Fruit fly (Drosophila melanogaster) whole organism, pupa: Measurements from ENCODE around the gene beta-Spec.

Experiments
- CG10348 ChIP-seq: fragments of 200-800 bp; sonication (Bioruptor generic); IDR thresholded peaks from 2 replicates; pipeline ENCODE4 v1.3.6; 2022; ENCODE audit warnings: missing biosample characterization, missing genetic modification characterization
- CG13204 ChIP-seq: fragments of 200-800 bp; sonication (Bioruptor generic); optimal IDR thresholded peaks from 2 replicates; lab custom pipeline; 2018; ENCODE audit warnings: missing biosample characterization, mild to moderate bottlenecking, missing genetic modification characterization, moderate library complexity
- CG14655 ChIP-seq: fragments of 200-800 bp; sonication (Bioruptor generic); optimal IDR thresholded peaks from 3 replicates; lab custom pipeline; 2017; ENCODE audit warnings: mild to moderate bottlenecking, missing biosample characterization, missing genetic modification reagents, missing genetic modification characterization
- CG32121 ChIP-seq: fragments of 200-800 bp; sonication (Bioruptor generic); IDR thresholded peaks from 2 replicates; pipeline ENCODE4 v1.3.6; 2022; ENCODE audit warnings: missing biosample characterization, missing genetic modification characterization
- CG4496 ChIP-seq: fragments of 200-800 bp; sonication (Bioruptor generic); IDR thresholded peaks from 3 replicates; pipeline ENCODE4 v1.3.6; 2022; ENCODE audit warnings: missing biosample characterization, missing genetic modification characterization
- CG8159 ChIP-seq: fragments of 200-800 bp; sonication (Bioruptor generic); optimal IDR thresholded peaks from 3 replicates; lab custom pipeline; 2018; ENCODE audit warnings: missing biosample characterization, mild to moderate bottlenecking, missing genetic modification characterization, moderate library complexity
- CG8301 ChIP-seq: fragments of 200-800 bp; sonication (Bioruptor generic); optimal IDR thresholded peaks from 2 replicates; lab custom pipeline; 2018; ENCODE audit warnings: missing biosample characterization, mild to moderate bottlenecking, missing genetic modification characterization
- CG9948 ChIP-seq: fragments of 200-800 bp; sonication (Bioruptor generic); optimal IDR thresholded peaks from 2 replicates; lab custom pipeline; 2018; ENCODE audit warnings: missing biosample characterization, mild to moderate bottlenecking, missing genetic modification characterization, moderate library complexity
- D1 ChIP-seq: fragments of 200-800 bp; sonication (Bioruptor generic); optimal IDR thresholded peaks from 2 replicates; lab custom pipeline; 2018; ENCODE audit warnings: missing biosample characterization, mild to moderate bottlenecking, missing genetic modification characterization, moderate library complexity
- Ets98B ChIP-seq: fragments of 200-800 bp; sonication (Bioruptor generic); IDR thresholded peaks from 2 replicates; pipeline ENCODE4 v1.3.6; 2022; ENCODE audit warnings: missing biosample characterization, missing genetic modification characterization
- Pif1A ChIP-seq: fragments of 200-800 bp; sonication (Bioruptor generic); optimal IDR thresholded peaks from 3 replicates; lab custom pipeline; 2016; ENCODE audit warnings: missing biosample characterization, missing genetic modification characterization
- Snoo ChIP-seq: fragments of 200-800 bp; sonication (Bioruptor generic); optimal IDR thresholded peaks from 3 replicates; lab custom pipeline; 2017; ENCODE audit warnings: missing biosample characterization, mild to moderate bottlenecking, missing genetic modification characterization, inconsistent platforms
- fd96Ca ChIP-seq: fragments of 200-800 bp; sonication (Bioruptor generic); IDR thresholded peaks from 3 replicates; pipeline ENCODE4 v1.3.6; 2022; ENCODE audit warnings: missing biosample characterization, missing genetic modification characterization
- rn ChIP-seq: fragments of 200-800 bp; sonication (Bioruptor generic); IDR thresholded peaks from 2 replicates; pipeline ENCODE4 v1.3.6; 2022; ENCODE audit warnings: missing biosample characterization, missing genetic modification characterization

DNA sequence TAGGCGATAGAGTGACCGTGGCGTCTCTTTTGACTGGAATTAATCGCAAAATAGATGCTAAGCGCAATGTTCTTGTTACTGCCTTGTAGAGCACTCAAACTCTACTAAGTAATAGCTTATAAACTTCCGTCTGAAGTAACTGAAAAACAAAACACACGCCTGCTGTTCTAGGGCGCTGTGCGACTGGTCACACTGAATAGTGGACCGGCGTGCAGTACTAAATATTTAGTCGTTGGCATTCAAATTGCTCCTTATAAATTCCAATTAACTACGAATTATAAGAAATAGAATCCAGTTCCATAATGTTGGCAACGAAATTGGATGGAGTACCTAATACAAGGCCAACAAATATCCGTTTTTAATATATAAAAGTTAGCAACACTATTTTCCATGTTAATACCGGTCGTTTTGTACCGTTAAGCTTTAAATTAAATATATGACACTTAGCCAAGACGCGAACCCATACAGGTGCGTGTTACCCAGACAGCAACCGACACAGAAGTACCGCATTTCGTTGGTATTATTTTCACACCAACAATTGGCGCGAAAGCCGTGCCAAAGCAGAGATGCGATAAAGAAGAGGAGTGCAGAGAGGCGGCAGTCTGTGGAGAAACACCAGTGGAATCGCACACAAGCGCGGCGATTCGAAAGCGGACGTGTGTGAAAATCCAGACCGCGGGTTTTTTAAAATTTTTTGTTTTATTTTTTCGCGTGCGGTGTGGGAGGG, 52.5 kb downstream of the beta-Spec start, which contains the start of the genes CG8173 and raskol:
- TF ChIP-seq Ets98B (GFP tag; lab: Robert Waterston, UW) (peak; percentile 53; the same call in 1 of the 2 replicates), CG32121 (no peak), CG10348 (GFP tag; lab: Robert Waterston, UW) (no peak), D1 (tag; lab: Kevin White, UChicago) (no peak), Snoo (tag; lab: Kevin White, UChicago) (peak; percentile 1), CG14655 (GFP tag; lab: Kevin White, UChicago) (no peak), rn (GFP tag; lab: Robert Waterston, UW) (no peak), CG4496 (GFP tag; lab: Robert Waterston, UW) (peak; percentile 41; the same call in 1 of the 3 replicates), CG9948 (no peak), Pif1A (GFP tag; lab: Kevin White, UChicago) (no peak), CG13204 (no peak), CG8301 (tag; lab: Kevin White, UChicago) (no peak), fd96Ca (GFP tag; lab: Robert Waterston, UW) (no peak), CG8159 (tag; lab: Kevin White, UChicago) (peak; percentile 20)
